Worm (Caenorhabditis elegans): ENCODE measurements around the gene sas-7.

DNA sequence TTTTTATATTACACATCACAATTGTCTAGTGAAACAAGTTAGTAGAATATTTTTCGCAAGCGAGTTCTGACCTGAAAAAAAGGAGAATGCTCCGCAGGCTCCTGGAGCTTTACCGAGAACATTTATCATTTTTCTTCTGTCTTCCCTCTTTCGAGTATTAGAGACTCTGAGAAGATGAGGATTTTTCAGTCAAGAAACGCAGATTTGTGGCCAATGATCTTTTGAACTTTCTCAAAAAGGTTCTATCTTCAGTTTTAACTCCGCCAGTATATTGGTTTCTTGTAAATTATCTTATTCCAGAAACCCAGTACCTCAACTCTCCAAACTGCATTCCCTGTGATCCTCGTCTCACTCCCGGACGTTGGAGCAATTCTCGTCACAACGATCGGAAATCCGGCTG lies 35.2 kb upstream of the sas-7 start, which contains the start of gene K10G9.2:
- no peak for TF ChIP-seq him-1 (tag; optimal IDR thresholded peaks at IDR 0.05)
- no peak for TF ChIP-seq W03F9.2 (tag; optimal IDR thresholded peaks at IDR 0.05)
